Fruit fly (Drosophila melanogaster) whole organism, embryonic: ENCODE data around the gene CG33796.

Experiments
- CG15479 ChIP-seq: fragments of 200-800 bp; sonication (Bioruptor generic); optimal IDR thresholded peaks from 3 replicates; lab custom pipeline; 2019; ENCODE audit warnings: missing biosample characterization, mild to moderate bottlenecking, missing genetic modification characterization, moderate library complexity
- insv ChIP-seq, 2 experiments: fragments of 200-800 bp; sonication (Bioruptor generic); optimal IDR thresholded peaks; 3 replicates each; lab custom pipeline; 2016 to 2018; ENCODE audit warnings: missing biosample characterization in 2 of 2, missing genetic modification characterization in 2 of 2

- no peak for TF ChIP-seq CG15479 (GFP tag; lab: Kevin White, UChicago)
- TF ChIP-seq insv (GFP tag; optimal IDR thresholded peaks at IDR 0.05; lab: Kevin White, UChicago): no peak
Observed at dm6 chr3L:16172381-16172780, 2.5 kb upstream of the CG33796 start.
